Fruit fly (Drosophila melanogaster) whole organism, embryonic: ENCODE results near the gene CG42833.

Source experiments
- Ada2b ChIP-seq: fragments of 200-800 bp; sonication (Bioruptor generic); IDR thresholded peaks from 2 replicates; pipeline ENCODE4 v1.3.6; 2022; ENCODE audit warnings: missing biosample characterization, missing genetic modification characterization
- B-H2 ChIP-seq: fragments of 200-800 bp; sonication (Bioruptor generic); optimal IDR thresholded peaks from 2 replicates; lab custom pipeline; 2018; ENCODE audit warnings: missing biosample characterization, mild to moderate bottlenecking, missing genetic modification characterization
- CG10147 ChIP-seq: fragments of 200-800 bp; sonication (Bioruptor generic); optimal IDR thresholded peaks from 2 replicates; lab custom pipeline; 2019; ENCODE audit warnings: missing biosample characterization, mild to moderate bottlenecking, missing genetic modification characterization, moderate library complexity
- CG10366 ChIP-seq: fragments of 200-800 bp; sonication (Bioruptor generic); IDR thresholded peaks from 2 replicates; pipeline ENCODE4 v1.3.6; 2022; ENCODE audit warnings: missing biosample characterization, missing genetic modification characterization
- CG11093 ChIP-seq: fragments of 200-800 bp; sonication (Bioruptor generic); IDR thresholded peaks from 3 replicates; pipeline ENCODE4 v1.3.6; 2022; ENCODE audit warnings: missing biosample characterization, missing genetic modification characterization
- CG11398 ChIP-seq: fragments of 200-800 bp; sonication (Bioruptor generic); optimal IDR thresholded peaks from 2 replicates; lab custom pipeline; 2016; ENCODE audit warnings: missing biosample characterization, missing genetic modification characterization
- CG11695 ChIP-seq: fragments of 200-800 bp; sonication (Bioruptor generic); IDR thresholded peaks from 3 replicates; pipeline ENCODE4 v1.3.6; 2022; ENCODE audit warnings: missing biosample characterization, missing genetic modification characterization
- CG12155 ChIP-seq: fragments of 200-800 bp; sonication (Bioruptor generic); optimal IDR thresholded peaks from 3 replicates; lab custom pipeline; 2016; ENCODE audit warnings: missing biosample characterization, missing genetic modification characterization
- CG12744 ChIP-seq: fragments of 200-800 bp; sonication (Bioruptor generic); optimal IDR thresholded peaks from 2 replicates; lab custom pipeline; 2016; ENCODE audit warnings: missing biosample characterization, missing genetic modification characterization
- CG1603 ChIP-seq: fragments of 200-800 bp; sonication (Bioruptor generic); optimal IDR thresholded peaks from 2 replicates; lab custom pipeline; 2019; ENCODE audit warnings: missing biosample characterization, mild to moderate bottlenecking, missing genetic modification characterization, moderate library complexity
- CG18619 ChIP-seq: fragments of 200-800 bp; sonication (Bioruptor generic); optimal IDR thresholded peaks from 3 replicates; lab custom pipeline; 2017; ENCODE audit warnings: missing biosample characterization, mild to moderate bottlenecking, missing genetic modification characterization
- CG32772 ChIP-seq: fragments of 200-800 bp; sonication (Bioruptor generic); IDR thresholded peaks from 2 replicates; pipeline ENCODE4 v1.3.6; 2022; ENCODE audit warnings: missing biosample characterization, missing genetic modification characterization
- CG3847 ChIP-seq: fragments of 200-800 bp; sonication (Bioruptor generic); IDR thresholded peaks from 2 replicates; pipeline ENCODE4 v1.3.6; 2022; ENCODE audit warnings: missing biosample characterization, missing genetic modification characterization
- CG4328 ChIP-seq: fragments of 200-800 bp; sonication (Bioruptor generic); optimal IDR thresholded peaks from 3 replicates; lab custom pipeline; 2017; ENCODE audit warnings: missing biosample characterization, missing genetic modification reagents, missing genetic modification characterization
- CG7987 ChIP-seq: fragments of 200-800 bp; sonication (Bioruptor generic); optimal IDR thresholded peaks from 2 replicates; lab custom pipeline; 2018; ENCODE audit warnings: missing biosample characterization, mild to moderate bottlenecking, missing genetic modification characterization, moderate library complexity
- CG8290 ChIP-seq, 3 experiments: fragments of 200-800 bp; sonication (Bioruptor generic); optimal IDR thresholded peaks; 2 replicates each; lab custom pipeline; 2016 to 2019; ENCODE audit warnings: missing biosample characterization in 3 of 3, missing genetic modification characterization in 3 of 3, mild to moderate bottlenecking in 2 of 3, moderate library complexity in 1 of 3
- Dip3 ChIP-seq: fragments of 200-800 bp; sonication (Bioruptor generic); optimal IDR thresholded peaks from 3 replicates; lab custom pipeline; 2016; ENCODE audit warnings: missing biosample characterization, missing genetic modification characterization
- Dll ChIP-seq: fragments of 200-800 bp; sonication (Bioruptor generic); IDR thresholded peaks from 4 replicates; pipeline ENCODE4 v1.3.6; 2022; ENCODE audit warnings: missing biosample characterization, missing genetic modification characterization; ENCODE audit not compliant: partially characterized antibody
- E2f2 ChIP-seq: fragments of 200-800 bp; sonication (Bioruptor generic); IDR thresholded peaks from 2 replicates; pipeline ENCODE4 v1.3.6; 2022; ENCODE audit warnings: missing biosample characterization, missing genetic modification characterization
- ERR ChIP-seq: fragments of 200-800 bp; sonication (Bioruptor generic); optimal IDR thresholded peaks from 2 replicates; lab custom pipeline; 2016; ENCODE audit warnings: missing biosample characterization, missing genetic modification characterization
- Eip74EF ChIP-seq, 2 experiments: fragments of 200-800 bp in 1 of 2; fragments of >200 bp in 1 of 2; sonication (Bioruptor generic) in 1 of 2; optimal IDR thresholded peaks; 2 replicates each; lab custom pipeline; 2017 to 2019; ENCODE audit warnings: missing biosample characterization in 2 of 2, missing genetic modification characterization in 2 of 2, mild to moderate bottlenecking in 1 of 2, moderate library complexity in 1 of 2
- Ets97D ChIP-seq: fragments of 200-800 bp; sonication (Bioruptor generic); optimal IDR thresholded peaks from 3 replicates; lab custom pipeline; 2016; ENCODE audit warnings: missing biosample characterization, missing genetic modification characterization
- HmgD ChIP-seq: fragments of 200-800 bp; sonication (Bioruptor generic); optimal IDR thresholded peaks from 3 replicates; lab custom pipeline; 2016; ENCODE audit warnings: missing biosample characterization, missing genetic modification characterization
- MBD-R2 ChIP-seq: fragments of 200-800 bp; sonication (Bioruptor generic); IDR thresholded peaks from 2 replicates; pipeline ENCODE4 v1.3.6; 2022; ENCODE audit warnings: missing biosample characterization, missing genetic modification characterization
- Myb ChIP-seq: fragments of 200-800 bp; sonication (Bioruptor generic); optimal IDR thresholded peaks from 2 replicates; lab custom pipeline; 2016; ENCODE audit warnings: missing biosample characterization, missing genetic modification characterization
- NFAT ChIP-seq: fragments of 200-800 bp; sonication (Bioruptor generic); IDR thresholded peaks from 2 replicates; pipeline ENCODE4 v1.3.6; 2022; ENCODE audit warnings: missing biosample characterization, missing genetic modification characterization
- Neu2 ChIP-seq: fragments of 200-800 bp; sonication (Bioruptor generic); optimal IDR thresholded peaks from 3 replicates; lab custom pipeline; 2016; ENCODE audit warnings: missing biosample characterization, missing genetic modification characterization, borderline replicate concordance
- Stat92E ChIP-seq, 3 experiments: fragments of >200 bp in 2 of 3; fragments of 200-800 bp in 1 of 3; sonication (Bioruptor generic) in 1 of 3; optimal IDR thresholded peaks; 2 replicates each; lab custom pipeline; 2017 to 2019; ENCODE audit warnings: missing biosample characterization in 3 of 3, missing genetic modification characterization in 3 of 3, mild to moderate bottlenecking in 1 of 3, moderate library complexity in 1 of 3
- Tbp ChIP-seq: fragments of >200 bp; optimal IDR thresholded peaks from 2 replicates; lab custom pipeline; 2018; ENCODE audit warnings: missing biosample characterization, missing genetic modification characterization
- ac ChIP-seq: fragments of 200-800 bp; sonication (Bioruptor generic); optimal IDR thresholded peaks from 3 replicates; lab custom pipeline; 2017; ENCODE audit warnings: missing biosample characterization, mild to moderate bottlenecking, missing genetic modification characterization
- ap ChIP-seq: fragments of 200-800 bp; sonication (Bioruptor generic); IDR thresholded peaks from 2 replicates; pipeline ENCODE4 v1.3.6; 2022; ENCODE audit warnings: missing biosample characterization, missing genetic modification characterization
- ash1 ChIP-seq: fragments of 200-800 bp; sonication (Bioruptor generic); optimal IDR thresholded peaks from 2 replicates; lab custom pipeline; 2018; ENCODE audit warnings: missing biosample characterization, mild to moderate bottlenecking, missing genetic modification characterization
- bsh ChIP-seq, 2 experiments: fragments of 200-800 bp; sonication (Bioruptor generic); optimal IDR thresholded peaks; 2 replicates each; lab custom pipeline; 2017 to 2018; ENCODE audit warnings: mild to moderate bottlenecking in 2 of 2, missing biosample characterization in 2 of 2, missing genetic modification characterization in 2 of 2, moderate library complexity in 1 of 2
- cad ChIP-seq: fragments of >200 bp; optimal IDR thresholded peaks from 2 replicates; lab custom pipeline; 2017; ENCODE audit warnings: missing biosample characterization, missing genetic modification characterization
- caup ChIP-seq: fragments of 200-800 bp; sonication (Bioruptor generic); optimal IDR thresholded peaks from 3 replicates; lab custom pipeline; 2017; ENCODE audit warnings: missing biosample characterization, mild to moderate bottlenecking, missing genetic modification characterization, moderate library complexity; ENCODE audit not compliant: severe bottlenecking
- cg ChIP-seq: fragments of 200-800 bp; sonication (Bioruptor generic); optimal IDR thresholded peaks from 3 replicates; lab custom pipeline; 2019; ENCODE audit warnings: missing biosample characterization, mild to moderate bottlenecking, missing genetic modification characterization, moderate library complexity
- chif ChIP-seq, 2 experiments: fragments of 200-800 bp; sonication (Bioruptor generic); optimal IDR thresholded peaks; 3 replicates each; lab custom pipeline; 2016; ENCODE audit warnings: missing biosample characterization in 2 of 2, missing genetic modification characterization in 2 of 2
- croc ChIP-seq: fragments of 200-800 bp; sonication (Bioruptor generic); conservative IDR thresholded peaks from 3 replicates; pipeline ENCODE4 v1.3.6; 2022; ENCODE audit warnings: missing biosample characterization, missing genetic modification characterization
- crp ChIP-seq, 2 experiments: fragments of 200-800 bp; sonication (Bioruptor generic); optimal IDR thresholded peaks; 2 replicates in 1 of 2; 3 replicates in 1 of 2; lab custom pipeline; 2017; ENCODE audit warnings: missing biosample characterization in 2 of 2, missing genetic modification characterization in 2 of 2, mild to moderate bottlenecking in 1 of 2, moderate library complexity in 1 of 2
- dan ChIP-seq: fragments of 200-800 bp; sonication (Bioruptor generic); IDR thresholded peaks from 2 replicates; pipeline ENCODE4 v1.3.6; 2022; ENCODE audit warnings: missing biosample characterization, missing genetic modification characterization
- emc ChIP-seq: fragments of 200-800 bp; sonication (Bioruptor generic); optimal IDR thresholded peaks from 2 replicates; lab custom pipeline; 2016; ENCODE audit warnings: missing biosample characterization, missing genetic modification characterization
- gt ChIP-seq: fragments of 200-800 bp; sonication (Bioruptor generic); IDR thresholded peaks from 2 replicates; pipeline ENCODE4 v1.3.6; 2022; ENCODE audit warnings: missing biosample characterization, missing genetic modification characterization
- her ChIP-seq: fragments of 200-800 bp; sonication (Bioruptor generic); optimal IDR thresholded peaks from 2 replicates; lab custom pipeline; 2016; ENCODE audit warnings: missing biosample characterization, missing genetic modification characterization
- hkb ChIP-seq, 2 experiments: fragments of 200-800 bp in 1 of 2; fragments of >200 bp in 1 of 2; sonication (Bioruptor generic) in 1 of 2; IDR thresholded peaks in 1 of 2; optimal IDR thresholded peaks in 1 of 2; 2 replicates each; pipeline versions ENCODE4 v1.3.6 to Lab custom; 2017 to 2022; ENCODE audit warnings: missing biosample characterization in 1 of 2, missing genetic modification characterization in 1 of 2
- jumu ChIP-seq: fragments of 200-800 bp; sonication (Bioruptor generic); optimal IDR thresholded peaks from 3 replicates; lab custom pipeline; 2016; ENCODE audit warnings: missing biosample characterization, missing genetic modification characterization
- mam ChIP-seq: fragments of 200-800 bp; sonication (Bioruptor generic); optimal IDR thresholded peaks from 3 replicates; lab custom pipeline; 2016; ENCODE audit warnings: missing biosample characterization, missing genetic modification characterization
- sim ChIP-seq: fragments of 200-800 bp; sonication (Bioruptor generic); IDR thresholded peaks from 2 replicates; pipeline ENCODE4 v1.3.6; 2022; ENCODE audit warnings: missing biosample characterization, missing genetic modification characterization
- slbo ChIP-seq: fragments of 200-800 bp; sonication (Bioruptor generic); IDR thresholded peaks from 2 replicates; pipeline ENCODE4 v1.3.6; 2022; ENCODE audit warnings: missing biosample characterization, missing genetic modification characterization
- z ChIP-seq: fragments of 200-800 bp; sonication (Bioruptor generic); IDR thresholded peaks from 3 replicates; pipeline ENCODE4 v1.3.6; 2022; ENCODE audit warnings: missing biosample characterization, missing genetic modification characterization
- zfh2 ChIP-seq: fragments of 200-800 bp; sonication (Bioruptor generic); optimal IDR thresholded peaks from 2 replicates; lab custom pipeline; 2016; ENCODE audit warnings: missing biosample characterization, missing genetic modification characterization

Gene CG42833

DNA sequence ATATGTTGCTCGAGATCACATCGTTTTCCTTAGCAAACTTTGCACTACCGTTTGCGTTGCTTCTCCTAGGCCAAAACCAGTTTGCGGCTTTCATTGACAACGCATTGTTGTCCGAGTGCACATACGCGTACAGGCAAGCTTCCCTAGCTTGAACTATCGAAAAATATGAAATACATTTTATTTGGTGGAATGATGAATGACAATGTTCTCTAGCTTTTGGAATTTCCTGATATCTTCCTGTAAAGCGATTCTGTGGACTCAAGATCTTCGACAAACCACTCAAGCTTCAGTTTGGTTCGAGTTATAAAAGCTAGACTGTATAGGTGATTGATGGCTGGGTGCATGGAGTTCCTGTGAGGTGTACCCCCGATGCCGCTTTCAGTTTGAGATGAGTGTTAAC lies 4.0 kb upstream of the CG42833 start (continued):
- TF ChIP-seq croc (peak; percentile 44; the same call in 1 of the 3 replicates), zfh2 (GFP tag; lab: Kevin White, UChicago) (no peak), ac (GFP tag; lab: Kevin White, UChicago) (no peak), HmgD (GFP tag; lab: Kevin White, UChicago) (no peak), B-H2 (no peak), MBD-R2 (0 out of 2 replicates have a peak, but pooled peaks have one; percentile 14), CG11695 (GFP tag; lab: Robert Waterston, UW) (0 out of 3 replicates have a peak, but pooled peaks have one; percentile 7), ERR (GFP tag; lab: Kevin White, UChicago) (no peak), bsh (GFP tag; optimal IDR thresholded peaks at IDR 0.05; lab: Kevin White, UChicago) (peak; percentile 72 to 81), Dip3 (GFP tag; lab: Kevin White, UChicago) (no peak), gt (GFP tag; lab: Robert Waterston, UW) (no peak), Neu2 (GFP tag; lab: Kevin White, UChicago) (no peak), CG10147 (GFP tag; lab: Kevin White, UChicago) (peak; percentile 12), CG11093 (GFP tag; lab: Robert Waterston, UW) (peak; percentile 58; the same call in 1 of the 3 replicates), CG12744 (GFP tag; lab: Kevin White, UChicago) (no peak), CG10366 (GFP tag; lab: Robert Waterston, UW) (peak; percentile 71), ash1 (no peak), z (GFP tag; lab: Robert Waterston, UW) (peak; percentile 82), her (GFP tag; lab: Kevin White, UChicago) (peak; percentile 1), dan (GFP tag; lab: Robert Waterston, UW) (no peak), mam (GFP tag; lab: Kevin White, UChicago) (peak; percentile 56), Stat92E (GFP tag; optimal IDR thresholded peaks at IDR 0.05; lab: Kevin White, UChicago) (no peak), CG8290 (GFP tag; optimal IDR thresholded peaks at IDR 0.05; lab: Kevin White, UChicago) (no peak), CG8290 (tag; optimal IDR thresholded peaks at IDR 0.05; lab: Kevin White, UChicago) (peak in 1 of 2 experiments; percentile 68), E2f2 (GFP tag; lab: Robert Waterston, UW) (peak; percentile 44; the same call in 1 of the 2 replicates), Ets97D (GFP tag; lab: Kevin White, UChicago) (no peak), Tbp (GFP tag; lab: Kevin White, UChicago) (no peak), CG12155 (GFP tag; lab: Kevin White, UChicago) (no peak), Dll (no peak), chif (GFP tag; optimal IDR thresholded peaks at IDR 0.05; lab: Kevin White, UChicago) (peak; percentile 16 to 65), NFAT (GFP tag; lab: Robert Waterston, UW) (peak; percentile 31; the same call in 1 of the 2 replicates), Eip74EF (GFP tag; optimal IDR thresholded peaks at IDR 0.05; lab: Kevin White, UChicago) (peak in 1 of 2 experiments; percentile 51), CG32772 (GFP tag; lab: Robert Waterston, UW) (peak; percentile 67), jumu (GFP tag; lab: Kevin White, UChicago) (peak; percentile 54), CG18619 (GFP tag; lab: Kevin White, UChicago) (peak; percentile 38), crp (GFP tag; optimal IDR thresholded peaks at IDR 0.05; lab: Kevin White, UChicago) (no peak), sim (GFP tag; lab: Robert Waterston, UW) (no peak), slbo (GFP tag; lab: Robert Waterston, UW) (peak; percentile 36; the same call in 1 of the 2 replicates), Ada2b (GFP tag; lab: Robert Waterston, UW) (peak; percentile 73), emc (GFP tag; lab: Kevin White, UChicago) (no peak), CG4328 (GFP tag; lab: Kevin White, UChicago) (no peak), hkb (optimal IDR thresholded peaks at IDR 0.05; lab: Kevin White, UChicago) (no peak), hkb (GFP tag; IDR thresholded peaks at IDR 0.05; lab: Robert Waterston, UW) (peak; percentile 72; the same call in 1 of the 2 replicates), cad (GFP tag; lab: Kevin White, UChicago) (no peak), CG3847 (GFP tag; lab: Robert Waterston, UW) (peak; percentile 50; the same call in 1 of the 2 replicates), CG1603 (tag; lab: Kevin White, UChicago) (peak; percentile 87), Myb (GFP tag; lab: Kevin White, UChicago) (peak; percentile 20), ap (GFP tag; lab: Robert Waterston, UW) (peak; percentile 52), caup (GFP tag; lab: Kevin White, UChicago) (no peak), CG11398 (GFP tag; lab: Kevin White, UChicago) (no peak), cg (GFP tag; lab: Kevin White, UChicago) (no peak), CG7987 (no peak)
